Worm (Caenorhabditis elegans): Measurements from ENCODE around the gene pals-34.

Gene pals-34

ce11 chrV:7943568-7943967, 12.7 kb downstream of the pals-34 start, which contains the start of gene Y97E10B.1:
Gene Y97E10B.1, plus strand, starts transcription at chrV:7943868.
- peak; percentile 66 for TF ChIP-seq aha-1 (tag)
- no peak for TF ChIP-seq ztf-11 (tag; optimal IDR thresholded peaks at IDR 0.05)

DNA sequence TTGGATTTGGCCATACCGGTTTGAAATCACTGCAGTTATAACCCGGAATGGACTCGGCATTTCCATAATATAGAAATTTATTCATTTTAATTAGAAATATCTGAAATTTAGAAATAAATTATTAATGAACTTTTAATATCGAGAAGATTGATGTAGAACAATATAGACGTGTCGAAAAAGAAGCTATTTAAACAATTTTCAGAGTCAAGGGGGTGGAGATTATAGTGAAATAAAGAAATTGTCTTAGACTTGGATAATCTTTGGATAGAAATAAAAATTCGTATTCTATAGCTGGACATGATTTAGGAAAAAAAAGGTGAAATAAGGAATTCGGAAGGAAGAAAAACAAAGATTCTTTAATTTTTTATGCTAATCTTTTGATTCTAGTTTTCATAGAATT, 16.0 kb downstream of the pals-34 start, which contains the start of gene srt-53:
Gene srt-53 (minus strand): TSS at position 101 of the 400 bp plus-strand sequence.
- no peak for TF ChIP-seq madf-9 (GFP tag; conservative IDR thresholded peaks at IDR 0.05)
- TF ChIP-seq unc-62 (GFP tag; optimal IDR thresholded peaks at IDR 0.05 in 1 of 2) = peak in 1 of 2 experiments; percentile 87
- no peak for TF ChIP-seq unc-62 (tag; optimal IDR thresholded peaks at IDR 0.05)

DNA sequence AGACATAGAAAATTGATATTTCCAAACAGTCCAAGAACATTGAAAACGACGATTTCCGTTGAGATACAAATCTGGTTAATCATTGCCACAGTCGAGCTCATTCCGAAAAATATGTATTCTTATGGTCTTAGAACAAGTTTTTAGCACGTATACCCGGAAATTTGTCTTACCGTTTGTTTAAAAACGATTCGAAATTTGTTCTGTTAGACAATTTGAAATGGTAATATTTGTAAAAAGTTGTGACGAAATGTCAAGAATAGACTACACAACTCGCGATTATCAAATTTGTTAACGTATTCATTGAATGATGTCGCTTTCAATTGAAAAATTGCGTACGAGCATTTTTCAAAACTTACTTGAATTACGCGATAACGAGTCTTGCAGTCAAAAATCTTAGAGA, 19.1 kb downstream of the pals-34 start, which contains the start of gene srsx-3:
Gene srsx-3 (minus strand): TSS at position 101 of the 400 bp plus-strand sequence.
- TF ChIP-seq dmd-6 (GFP tag; IDR thresholded peaks at IDR 0.05) (no peak), lim-7 (GFP tag; IDR thresholded peaks at IDR 0.05) (no peak), hlh-30 (tag; optimal IDR thresholded peaks at IDR 0.05; ENCODE audit: insufficient read depth) (no peak), unc-62 (GFP tag; optimal IDR thresholded peaks at IDR 0.05 in 1 of 2) (peak in 1 of 2 experiments; percentile 34), unc-62 (tag; optimal IDR thresholded peaks at IDR 0.05) (no peak)

- no peak for TF ChIP-seq aly-2 (tag; optimal IDR thresholded peaks at IDR 0.05)
Measured at ce11 chrV:7932998-7933397, 23.3 kb downstream of the pals-34 start, which contains the start of gene ncx-10. Gene ncx-10, minus strand, starts transcription at chrV:7933098.

ce11 chrV:7928660-7929059, 27.6 kb downstream of the pals-34 start, which contains the start of gene srsx-5:
Gene srsx-5, plus strand, starts transcription at chrV:7928960.
- TF ChIP-seq madf-5 (GFP tag; IDR thresholded peaks at IDR 0.05) = no peak
- TF ChIP-seq set-16 (GFP tag; IDR thresholded peaks at IDR 0.05) = no peak
- TF ChIP-seq ZK546.5 (tag; optimal IDR thresholded peaks at IDR 0.05) = no peak
- no peak for TF ChIP-seq rbr-2 (tag; optimal IDR thresholded peaks at IDR 0.05)
- TF ChIP-seq lin-29 (GFP tag; IDR thresholded peaks at IDR 0.05) = no peak
- TF ChIP-seq ama-1 (optimal IDR thresholded peaks at IDR 0.05) = no peak
- TF ChIP-seq unc-39 (tag; optimal IDR thresholded peaks at IDR 0.05) = no peak
- TF ChIP-seq nhr-76 (tag; optimal IDR thresholded peaks at IDR 0.05) = no peak
- TF ChIP-seq lin-13 (GFP tag; optimal IDR thresholded peaks at IDR 0.05) = no peak
- no peak for TF ChIP-seq ceh-28 (tag; optimal IDR thresholded peaks at IDR 0.05)
- TF ChIP-seq ztf-11 (tag; optimal IDR thresholded peaks at IDR 0.05) = no peak
- no peak for TF ChIP-seq lin-15B (tag; optimal IDR thresholded peaks at IDR 0.05)

- TF ChIP-seq aly-2 (tag; optimal IDR thresholded peaks at IDR 0.05) (no peak), ceh-20 (GFP tag; IDR thresholded peaks at IDR 0.05) (no peak), mdt-29 (GFP tag; IDR thresholded peaks at IDR 0.05) (no peak), daf-19 (GFP tag; conservative IDR thresholded peaks at IDR 0.05) (no peak), hif-1 (tag; optimal IDR thresholded peaks at IDR 0.05) (no peak), saeg-2 (GFP tag; IDR thresholded peaks at IDR 0.05) (no peak), attf-4 (tag; optimal IDR thresholded peaks at IDR 0.05) (no peak), F44E2.7 (GFP tag; IDR thresholded peaks at IDR 0.05) (no peak), daf-12 (tag; optimal IDR thresholded peaks at IDR 0.05) (no peak), mxl-2 (GFP tag; conservative IDR thresholded peaks at IDR 0.05) (no peak), fkh-10 (GFP tag; optimal IDR thresholded peaks at IDR 0.05) (no peak), zip-11 (GFP tag; IDR thresholded peaks at IDR 0.05) (no peak), T20F7.1 (GFP tag; optimal IDR thresholded peaks at IDR 0.05) (no peak), mxl-3 (GFP tag; optimal IDR thresholded peaks at IDR 0.05) (no peak), tag-97 (GFP tag; IDR thresholded peaks at IDR 0.05) (no peak), gei-8 (GFP tag; optimal IDR thresholded peaks at IDR 0.05) (no peak), dmd-6 (GFP tag; IDR thresholded peaks at IDR 0.05) (no peak), lin-13 (GFP tag; optimal IDR thresholded peaks at IDR 0.05) (no peak), sdz-12 (GFP tag; optimal IDR thresholded peaks at IDR 0.05) (no peak)
Measured at ce11 chrV:7926784-7927183, 29.5 kb downstream of the pals-34 start, which contains the start of gene srsx-6. Gene srsx-6, plus strand, starts transcription at chrV:7927084.

All from whole organism, L4 larva.